Worm (Caenorhabditis elegans): ENCODE results near the gene col-142.

col-142 gene

DNA sequence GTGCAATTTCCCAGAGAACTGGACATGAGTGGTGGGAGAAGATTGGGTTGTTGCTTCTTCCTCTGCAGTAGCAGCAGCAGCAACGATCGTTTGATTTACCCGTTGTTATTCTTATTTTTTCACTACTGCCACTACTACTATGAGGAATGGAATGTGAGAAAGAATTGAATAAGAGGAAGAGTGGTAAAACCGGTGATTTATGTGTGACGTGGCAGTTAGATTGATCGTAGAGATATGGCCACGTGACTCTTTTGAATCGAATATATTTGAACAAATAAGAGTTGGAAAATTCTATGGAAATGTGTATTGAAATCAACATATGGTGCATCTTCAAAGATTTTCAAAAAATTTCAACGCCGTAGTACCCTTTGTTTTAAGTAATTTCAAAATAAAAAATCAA is 34.7 kb upstream of the col-142 start:
- TF ChIP-seq unc-39 (tag; optimal IDR thresholded peaks at IDR 0.05) (no peak), C34F6.9 (tag; optimal IDR thresholded peaks at IDR 0.05) (peak; percentile 7), crh-2 (tag; optimal IDR thresholded peaks at IDR 0.05) (peak; percentile 83)

DNA sequence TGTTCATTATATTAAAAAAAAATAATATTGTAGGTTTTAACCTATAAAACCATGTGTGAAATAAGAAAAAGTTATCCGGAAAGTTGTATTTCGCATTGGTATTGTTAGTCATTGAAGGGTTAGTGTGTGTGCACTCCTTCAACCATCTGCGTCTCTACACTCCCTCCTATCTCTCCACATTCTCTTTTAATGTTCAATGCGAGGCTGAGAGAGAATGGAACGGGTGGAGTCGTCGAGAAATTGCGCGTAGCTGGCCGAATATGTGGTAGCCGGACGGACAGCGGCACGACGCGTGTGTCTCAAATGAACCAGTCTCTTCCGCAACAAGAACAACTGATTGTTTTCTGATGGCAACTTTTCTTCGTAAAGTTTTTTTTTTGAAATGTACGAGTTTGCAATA is 34.1 kb upstream of the col-142 start:
- peak; percentile 65 for TF ChIP-seq unc-55 (GFP tag; optimal IDR thresholded peaks at IDR 0.05)
- peak; percentile 87 for TF ChIP-seq fos-1 (tag; optimal IDR thresholded peaks at IDR 0.05)
- no peak for TF ChIP-seq elt-3 (tag; optimal IDR thresholded peaks at IDR 0.05)
- no peak for TF ChIP-seq ZK546.5 (tag; optimal IDR thresholded peaks at IDR 0.05)
- TF ChIP-seq nhr-129 (tag; optimal IDR thresholded peaks at IDR 0.05), result peak; percentile 41
- no peak for TF ChIP-seq nhr-6 (tag; optimal IDR thresholded peaks at IDR 0.05)
- TF ChIP-seq mdl-1 (tag; optimal IDR thresholded peaks at IDR 0.05), result peak in 1 of 2 experiments; percentile 41
- peak; percentile 41 for TF ChIP-seq nhr-25 (tag; optimal IDR thresholded peaks at IDR 0.05)
- no peak for TF ChIP-seq nhr-21 (tag; optimal IDR thresholded peaks at IDR 0.05)
- TF ChIP-seq zag-1 (tag; optimal IDR thresholded peaks at IDR 0.05), result no peak
- peak; percentile 31 for TF ChIP-seq crh-2 (tag; optimal IDR thresholded peaks at IDR 0.05)
- TF ChIP-seq sma-9 (GFP tag; optimal IDR thresholded peaks at IDR 0.05), result peak; percentile 56
- TF ChIP-seq sma-9 (tag; optimal IDR thresholded peaks at IDR 0.05), result no peak
- no peak for TF ChIP-seq nhr-11 (tag; optimal IDR thresholded peaks at IDR 0.05)
- peak; percentile 22 for TF ChIP-seq C34F6.9 (tag; optimal IDR thresholded peaks at IDR 0.05)
- TF ChIP-seq lsy-2 (tag; optimal IDR thresholded peaks at IDR 0.05), result peak in 1 of 2 experiments; percentile 50
- TF ChIP-seq F13H6.1 (tag; optimal IDR thresholded peaks at IDR 0.05), result peak; percentile 38
- TF ChIP-seq sem-4 (tag; optimal IDR thresholded peaks at IDR 0.05), result peak; percentile 28

ce11 chrV:6799564-6799963 is 31.4 kb upstream of the col-142 start, which contains the start of gene dmsr-9:
Gene dmsr-9, minus strand, starts transcription at chrV:6799664.
- TF ChIP-seq ceh-16 (tag; optimal IDR thresholded peaks at IDR 0.05) (no peak), unc-39 (tag; optimal IDR thresholded peaks at IDR 0.05) (no peak), unc-55 (GFP tag; optimal IDR thresholded peaks at IDR 0.05) (no peak), ztf-11 (tag; optimal IDR thresholded peaks at IDR 0.05) (no peak), zag-1 (tag; optimal IDR thresholded peaks at IDR 0.05) (no peak), gmeb-1 (tag; optimal IDR thresholded peaks at IDR 0.05) (no peak), Y55F3AM.14 (GFP tag; optimal IDR thresholded peaks at IDR 0.05) (no peak), C34F6.9 (tag; optimal IDR thresholded peaks at IDR 0.05) (no peak), ztf-4 (tag; optimal IDR thresholded peaks at IDR 0.05) (no peak), unc-62 (GFP tag; optimal IDR thresholded peaks at IDR 0.05) (no peak), ama-1 (optimal IDR thresholded peaks at IDR 0.05) (no peak), nhr-23 (tag; optimal IDR thresholded peaks at IDR 0.05) (no peak), mdl-1 (tag; optimal IDR thresholded peaks at IDR 0.05) (no peak)

DNA sequence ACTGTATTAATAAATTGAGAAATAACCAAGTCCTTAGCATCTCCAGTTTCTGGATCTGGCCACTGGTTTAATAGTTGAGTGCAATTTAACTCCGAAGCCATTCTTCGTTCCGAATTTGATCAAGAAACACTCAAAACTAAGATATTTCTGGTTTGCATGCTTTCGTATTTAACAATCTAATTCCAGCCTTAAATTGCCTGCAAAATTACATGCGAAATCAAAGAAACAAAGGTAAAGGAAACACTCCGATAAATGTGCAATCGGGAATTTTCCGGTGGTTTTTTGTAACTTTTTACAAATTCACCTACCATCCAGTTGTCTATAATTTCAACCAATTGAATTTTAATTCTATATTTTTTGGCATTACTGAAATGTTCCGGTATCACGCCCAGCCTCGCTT is 29.1 kb upstream of the col-142 start, which contains the start of gene dmsr-10:
Gene dmsr-10 (minus strand): TSS at position 101 of the 400 bp plus-strand sequence.
- TF ChIP-seq ceh-16 (tag; optimal IDR thresholded peaks at IDR 0.05) (no peak), ztf-1 (GFP tag; conservative IDR thresholded peaks at IDR 0.05) (no peak), alr-1 (tag; optimal IDR thresholded peaks at IDR 0.05) (no peak), mab-5 (tag; optimal IDR thresholded peaks at IDR 0.05) (no peak), sma-3 (GFP tag; optimal IDR thresholded peaks at IDR 0.05) (no peak), snpc-4 (tag; optimal IDR thresholded peaks at IDR 0.05) (no peak), nhr-129 (tag; optimal IDR thresholded peaks at IDR 0.05) (no peak), lin-11 (tag; optimal IDR thresholded peaks at IDR 0.05) (no peak), lin-13 (GFP tag; optimal IDR thresholded peaks at IDR 0.05) (no peak), nhr-12 (tag; optimal IDR thresholded peaks at IDR 0.05) (no peak), ZK546.5 (tag; optimal IDR thresholded peaks at IDR 0.05) (no peak), lin-39 (tag; optimal IDR thresholded peaks at IDR 0.05) (no peak), ztf-4 (tag; optimal IDR thresholded peaks at IDR 0.05) (no peak), gmeb-1 (tag; optimal IDR thresholded peaks at IDR 0.05) (no peak), aly-2 (tag; optimal IDR thresholded peaks at IDR 0.05) (no peak), nhr-11 (tag; optimal IDR thresholded peaks at IDR 0.05) (no peak), nhr-77 (tag; optimal IDR thresholded peaks at IDR 0.05) (no peak), F13H6.1 (tag; optimal IDR thresholded peaks at IDR 0.05) (no peak), crh-2 (tag; optimal IDR thresholded peaks at IDR 0.05) (no peak)

Measured in whole organism, L2 larva.